Fruit fly (Drosophila melanogaster): ENCODE measurements around the gene CG42371.

dm6 chr2L:2254950-2255349 lies 37.9 kb upstream of the CG42371 start, which contains the start of gene Send1:
- TF ChIP-seq CG9948 (tag; optimal IDR thresholded peaks at IDR 0.05) (no peak), Pif1A (GFP tag; optimal IDR thresholded peaks at IDR 0.05) (no peak), D1 (tag; optimal IDR thresholded peaks at IDR 0.05) (no peak), CG34367 (tag; optimal IDR thresholded peaks at IDR 0.05) (no peak), CG8159 (tag; optimal IDR thresholded peaks at IDR 0.05) (no peak), CG17806 (tag; optimal IDR thresholded peaks at IDR 0.05) (no peak), rn (GFP tag; IDR thresholded peaks at IDR 0.05) (no peak), CG32121 (GFP tag; IDR thresholded peaks at IDR 0.05) (no peak), CG4496 (GFP tag; IDR thresholded peaks at IDR 0.05) (no peak), CG8301 (tag; optimal IDR thresholded peaks at IDR 0.05) (no peak)
